Fruit fly (Drosophila melanogaster) whole organism, prepupa: Measurements from ENCODE around the gene Vha100-2.

ENCODE experiments used
- Blimp-1 ChIP-seq: fragments of 200-800 bp; sonication (Bioruptor generic); optimal IDR thresholded peaks from 3 replicates; lab custom pipeline; 2017; ENCODE audit warnings: missing biosample characterization, missing genetic modification characterization, mild to moderate bottlenecking, moderate library complexity, missing genetic modification reagents
- CG1621 ChIP-seq: fragments of 200-800 bp; sonication (Bioruptor generic); optimal IDR thresholded peaks from 3 replicates; lab custom pipeline; 2018; ENCODE audit warnings: missing biosample characterization, mild to moderate bottlenecking, missing genetic modification characterization
- CG3032 ChIP-seq: fragments of 200-800 bp; optimal IDR thresholded peaks from 2 replicates; lab custom pipeline; 2019; ENCODE audit warnings: missing biosample characterization, mild to moderate bottlenecking, missing genetic modification characterization, moderate library complexity
- CG6163 ChIP-seq: fragments of 200-800 bp; sonication (Bioruptor generic); IDR thresholded peaks from 3 replicates; pipeline ENCODE4 v1.3.6; 2022; ENCODE audit warnings: missing biosample characterization, missing genetic modification characterization
- CG6276 ChIP-seq: fragments of 200-800 bp; sonication (Bioruptor generic); optimal IDR thresholded peaks from 2 replicates; lab custom pipeline; 2017; ENCODE audit warnings: missing biosample characterization, mild to moderate bottlenecking, missing genetic modification characterization
- CG7368 ChIP-seq: fragments of 200-800 bp; sonication (Bioruptor generic); optimal IDR thresholded peaks from 3 replicates; lab custom pipeline; 2016; ENCODE audit warnings: missing biosample characterization, missing genetic modification characterization
- Hr39 ChIP-seq: fragments of 200-800 bp; sonication (Bioruptor generic); optimal IDR thresholded peaks from 2 replicates; lab custom pipeline; 2016; ENCODE audit warnings: missing biosample characterization, missing genetic modification characterization
- Lpt ChIP-seq: fragments of 200-800 bp; sonication (Bioruptor generic); optimal IDR thresholded peaks from 3 replicates; lab custom pipeline; 2016; ENCODE audit warnings: missing biosample characterization, missing genetic modification characterization
- dac ChIP-seq: fragments of 200-800 bp; sonication (Bioruptor generic); optimal IDR thresholded peaks from 2 replicates; lab custom pipeline; 2017; ENCODE audit warnings: missing biosample characterization, mild to moderate bottlenecking, missing genetic modification characterization
- dsx ChIP-seq: fragments of 200-800 bp; optimal IDR thresholded peaks from 3 replicates; lab custom pipeline; 2019; ENCODE audit warnings: missing biosample characterization, mild to moderate bottlenecking, missing genetic modification characterization, moderate library complexity; ENCODE audit not compliant: poor library complexity, severe bottlenecking
- esn ChIP-seq: fragments of 200-800 bp; sonication (Bioruptor generic); optimal IDR thresholded peaks from 2 replicates; lab custom pipeline; 2016; ENCODE audit warnings: missing biosample characterization, mild to moderate bottlenecking, missing genetic modification characterization, moderate library complexity

DNA sequence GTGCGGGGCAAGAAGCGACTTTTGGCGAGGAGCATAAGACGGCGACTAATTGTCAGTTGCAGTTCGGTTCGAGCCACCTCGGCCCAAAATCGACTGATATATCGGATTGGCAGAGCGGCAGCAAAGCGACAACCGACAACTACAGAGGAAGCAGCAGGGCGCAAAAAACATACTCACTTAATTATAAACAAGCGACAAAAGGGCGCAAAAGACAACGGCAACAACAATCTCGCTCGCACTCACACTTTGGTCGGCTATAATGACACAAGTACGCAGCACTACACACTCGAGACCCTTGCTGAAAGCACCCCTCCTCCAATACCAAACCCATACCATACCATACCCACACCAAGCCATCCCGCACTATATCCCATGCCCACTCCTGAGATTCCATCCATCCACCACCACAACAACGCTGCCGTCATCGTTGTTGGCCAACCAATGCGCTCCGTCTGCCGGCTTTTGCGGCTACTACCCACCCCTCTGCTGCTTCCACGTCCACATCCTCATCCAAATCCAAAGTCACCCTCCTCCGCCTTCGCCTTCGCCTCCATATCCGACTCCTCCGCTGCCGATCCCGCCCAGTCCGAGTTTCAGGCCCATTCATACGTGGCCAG is 26.2 kb downstream of the Vha100-2 start, which contains the start of gene gl:
- TF ChIP-seq Blimp-1 (GFP tag; lab: Kevin White, UChicago) (no peak), CG6163 (GFP tag; lab: Robert Waterston, UW) (no peak), Hr39 (GFP tag; lab: Kevin White, UChicago) (no peak), dsx (GFP tag; lab: Kevin White, UChicago) (no peak), CG7368 (GFP tag; lab: Kevin White, UChicago) (no peak), CG3032 (tag; lab: Kevin White, UChicago) (no peak), dac (no peak), esn (GFP tag; lab: Kevin White, UChicago) (no peak), CG6276 (GFP tag; lab: Kevin White, UChicago) (no peak), Lpt (GFP tag; lab: Kevin White, UChicago) (no peak), CG1621 (tag; lab: Kevin White, UChicago) (no peak)
